Worm (Caenorhabditis elegans) whole organism, L4 larva: ENCODE data around the gene srd-65.

Experiments
- T20F7.1 ChIP-seq: fragments of 200-800 bp; sonication (Bioruptor generic); optimal IDR thresholded peaks from 2 replicates; lab custom pipeline; 2018; ENCODE audit warnings: mild to moderate bottlenecking, missing genetic modification characterization, missing compliant biosample characterization
- aha-1 ChIP-seq: fragments of 150-350 bp; peaks from one replicate; lab custom pipeline; 2014; ENCODE audit warnings: missing biosample characterization, missing genetic modification characterization
- arid-1 ChIP-seq: fragments of 200-800 bp; sonication (Bioruptor generic); conservative IDR thresholded peaks from 2 replicates; pipeline ENCODE4 v1.3.6; 2022; ENCODE audit warnings: missing genetic modification reagents, missing genetic modification characterization, missing compliant biosample characterization
- ceh-28 ChIP-seq: fragments of 150-350 bp; optimal IDR thresholded peaks from 2 replicates; lab custom pipeline; 2014; ENCODE audit warnings: missing biosample characterization, missing genetic modification reagents, missing genetic modification characterization
- daf-12 ChIP-seq: fragments of 150-350 bp; optimal IDR thresholded peaks from 2 replicates; lab custom pipeline; 2014; ENCODE audit warnings: missing biosample characterization, missing genetic modification reagents, missing genetic modification characterization
- dmd-6 ChIP-seq: fragments of 200-800 bp; sonication (Bioruptor generic); IDR thresholded peaks from 2 replicates; pipeline ENCODE4 v1.3.6; 2022; ENCODE audit warnings: missing genetic modification reagents, missing genetic modification characterization, missing compliant biosample characterization
- dmd-9 ChIP-seq: fragments of 200-800 bp; sonication (Bioruptor generic); IDR thresholded peaks from 2 replicates; pipeline ENCODE4 v1.3.6; 2022; ENCODE audit warnings: missing genetic modification reagents, missing genetic modification characterization, missing compliant biosample characterization
- dpl-1 ChIP-seq: fragments of 150-350 bp; optimal IDR thresholded peaks from 2 replicates; lab custom pipeline; 2014; ENCODE audit warnings: missing biosample characterization, missing genetic modification reagents, missing genetic modification characterization
- dve-1 ChIP-seq: sonication (generic microtip); optimal IDR thresholded peaks from 2 replicates; lab custom pipeline; 2017; ENCODE audit warnings: antibody characterized with exemption, mild to moderate bottlenecking, missing genetic modification characterization, missing compliant biosample characterization; ENCODE audit not compliant: insufficient read depth
- egl-43 ChIP-seq: fragments of 200-800 bp; sonication (Bioruptor generic); IDR thresholded peaks from 2 replicates; pipeline ENCODE4 v1.3.6; 2022; ENCODE audit warnings: missing genetic modification reagents, missing genetic modification characterization, missing compliant biosample characterization
- fkh-10 ChIP-seq: fragments of 150-350 bp; optimal IDR thresholded peaks from 2 replicates; lab custom pipeline; 2014; ENCODE audit warnings: missing biosample characterization, missing genetic modification reagents, missing genetic modification characterization
- hlh-30 ChIP-seq: sonication (generic microtip); optimal IDR thresholded peaks from 2 replicates; lab custom pipeline; 2017; ENCODE audit warnings: antibody characterized with exemption, mild to moderate bottlenecking, missing genetic modification characterization, missing compliant biosample characterization; ENCODE audit not compliant: insufficient read depth
- lin-1 ChIP-seq: fragments of 200-800 bp; sonication (Bioruptor generic); IDR thresholded peaks from 2 replicates; pipeline ENCODE4 v1.3.6; 2022; ENCODE audit warnings: missing genetic modification reagents, missing genetic modification characterization, missing compliant biosample characterization
- lin-13 ChIP-seq: fragments of 150-350 bp; optimal IDR thresholded peaks from 2 replicates; lab custom pipeline; 2014; ENCODE audit warnings: missing biosample characterization, missing genetic modification reagents, missing genetic modification characterization
- lin-38 ChIP-seq: fragments of 200-800 bp; sonication (Bioruptor generic); IDR thresholded peaks from 2 replicates; pipeline ENCODE4 v1.3.6; 2022; ENCODE audit warnings: missing genetic modification reagents, missing genetic modification characterization, missing compliant biosample characterization
- lin-39 ChIP-seq: fragments of 150-350 bp; optimal IDR thresholded peaks from 2 replicates; lab custom pipeline; 2014; ENCODE audit warnings: missing biosample characterization, missing genetic modification reagents, missing genetic modification characterization
- nhr-111 ChIP-seq: fragments of 200-800 bp; sonication (Bioruptor generic); optimal IDR thresholded peaks from 2 replicates; lab custom pipeline; 2018; ENCODE audit warnings: mild to moderate bottlenecking, missing genetic modification characterization, missing compliant biosample characterization
- nhr-237 ChIP-seq: sonication (generic microtip); optimal IDR thresholded peaks from 2 replicates; lab custom pipeline; 2017; ENCODE audit warnings: missing biosample characterization, missing genetic modification characterization
- nhr-42 ChIP-seq: fragments of 200-800 bp; sonication (Bioruptor generic); IDR thresholded peaks from 2 replicates; pipeline ENCODE4 v1.3.6; 2022; ENCODE audit warnings: missing genetic modification characterization, missing compliant biosample characterization
- nhr-48 ChIP-seq: sonication (generic microtip); optimal IDR thresholded peaks from 2 replicates; lab custom pipeline; 2016; ENCODE audit warnings: mild to moderate bottlenecking, missing genetic modification characterization, missing compliant biosample characterization
- nhr-6 ChIP-seq: fragments of 150-350 bp; optimal IDR thresholded peaks from 2 replicates; lab custom pipeline; 2014; ENCODE audit warnings: missing biosample characterization, missing genetic modification characterization
- pqm-1 ChIP-seq: sonication (generic microtip); optimal IDR thresholded peaks from 2 replicates; lab custom pipeline; 2017; ENCODE audit warnings: missing biosample characterization, missing genetic modification characterization
- saeg-2 ChIP-seq: fragments of 200-800 bp; sonication (Bioruptor generic); IDR thresholded peaks from 2 replicates; pipeline ENCODE4 v1.3.6; 2022; ENCODE audit warnings: missing genetic modification reagents, missing genetic modification characterization, missing compliant biosample characterization
- spr-1 ChIP-seq: sonication (generic microtip); optimal IDR thresholded peaks from 2 replicates; lab custom pipeline; 2016; ENCODE audit warnings: mild to moderate bottlenecking, missing genetic modification characterization, missing compliant biosample characterization
- tag-97 ChIP-seq: fragments of 200-800 bp; sonication (Bioruptor generic); IDR thresholded peaks from 2 replicates; pipeline ENCODE4 v1.3.6; 2022; ENCODE audit warnings: missing genetic modification characterization, missing compliant biosample characterization
- zfp-2 ChIP-seq: sonication (generic microtip); optimal IDR thresholded peaks from 2 replicates; lab custom pipeline; 2016; ENCODE audit warnings: mild to moderate bottlenecking, missing genetic modification characterization, missing compliant biosample characterization

srd-65 gene

ce11 chrIII:2211120-2211519 is 12.7 kb downstream of the srd-65 start, which contains the start of gene C39B5.14:
Gene C39B5.14 (plus strand): TSS chrIII:2211420.
- TF ChIP-seq lin-39 = no peak
- peak; percentile 45 for TF ChIP-seq dmd-6 (GFP tag; lab: Robert Waterston, UW)
- no peak for TF ChIP-seq pqm-1 (tag; lab: Kevin White, UChicago)
- no peak for TF ChIP-seq fkh-10 (GFP tag; lab: Kevin White, UChicago)
- no peak for TF ChIP-seq dmd-9
- TF ChIP-seq nhr-6 (tag; lab: Kevin White, UChicago) = no peak
- TF ChIP-seq lin-38 (GFP tag; lab: Robert Waterston, UW) = peak; percentile 46

ce11 chrIII:2210601-2211000 is 13.2 kb downstream of the srd-65 start:
- no peak for TF ChIP-seq dmd-9
- TF ChIP-seq aha-1 (tag; lab: Kevin White, UChicago) = peak; percentile 95
- TF ChIP-seq, all 104 proteins: peak for 1

- TF ChIP-seq zfp-2 (tag; lab: Kevin White, UChicago) (no peak), nhr-42 (no peak), tag-97 (GFP tag; lab: Robert Waterston, UW) (no peak), dpl-1 (GFP tag; lab: Kevin White, UChicago) (no peak), arid-1 (GFP tag; lab: Robert Waterston, UW) (no peak), T20F7.1 (GFP tag; lab: Kevin White, UChicago) (no peak), egl-43 (GFP tag; lab: Robert Waterston, UW) (no peak)
These were observed 16.0 kb downstream of the srd-65 start, which contains the start of gene C39B5.5 for ce11 chrIII:2207864-2208263. Gene C39B5.5 (plus strand): TSS chrIII:2208164.

ce11 chrIII:2205155-2205554 is 18.7 kb downstream of the srd-65 start:
- TF ChIP-seq aha-1 (tag; lab: Kevin White, UChicago) (peak; percentile 37), spr-1 (tag; lab: Kevin White, UChicago) (no peak), dve-1 (tag; lab: Kevin White, UChicago) (no peak), lin-1 (GFP tag; lab: Robert Waterston, UW) (no peak), lin-13 (no peak), nhr-237 (tag; lab: Kevin White, UChicago) (no peak), ceh-28 (tag; lab: Kevin White, UChicago) (peak; percentile 93), nhr-48 (tag; lab: Kevin White, UChicago) (no peak), nhr-111 (GFP tag; lab: Kevin White, UChicago) (no peak), daf-12 (tag; lab: Kevin White, UChicago) (no peak), saeg-2 (GFP tag; lab: Robert Waterston, UW) (no peak)

- TF ChIP-seq aha-1 (tag; lab: Kevin White, UChicago) = peak; percentile 57
- peak; percentile 16 for TF ChIP-seq ceh-28 (tag; lab: Kevin White, UChicago)
- no peak for TF ChIP-seq hlh-30
These were observed 26.1 kb downstream of the srd-65 start, which contains the start of gene C39B5.6 for ce11 chrIII:2197706-2198105. Gene C39B5.6 (plus strand): TSS chrIII:2198006.
